Worm (Caenorhabditis elegans): ENCODE results near the gene K09C8.2.

The K09C8.2 gene

ce11 chrX:10990159-10990854 is 31.1 kb downstream of the K09C8.2 start:
- TF ChIP-seq pha-4 (tag; optimal IDR thresholded peaks at IDR 0.05) (peak; percentile 31), fkh-10 (GFP tag; optimal IDR thresholded peaks at IDR 0.05) (no peak), elt-2 (tag; optimal IDR thresholded peaks at IDR 0.05) (peak; percentile 57), ceh-9 (tag; optimal IDR thresholded peaks at IDR 0.05) (no peak)

ce11 chrX:10990855-10991176 is 31.6 kb downstream of the K09C8.2 start:
- TF ChIP-seq nhr-237 (tag; optimal IDR thresholded peaks at IDR 0.05) (no peak), mml-1 (tag; optimal IDR thresholded peaks at IDR 0.05) (no peak), lin-15B (tag; optimal IDR thresholded peaks at IDR 0.05) (no peak), ztf-4 (tag; optimal IDR thresholded peaks at IDR 0.05) (no peak), nhr-43 (tag; optimal IDR thresholded peaks at IDR 0.05; ENCODE audit: poor library complexity, severe bottlenecking) (no peak), mdl-1 (tag; optimal IDR thresholded peaks at IDR 0.05) (no peak), nhr-77 (tag; optimal IDR thresholded peaks at IDR 0.05) (no peak), ceh-28 (tag; optimal IDR thresholded peaks at IDR 0.05) (no peak), egl-5 (tag; optimal IDR thresholded peaks at IDR 0.05) (no peak), ztf-11 (tag; optimal IDR thresholded peaks at IDR 0.05) (no peak), zag-1 (tag; optimal IDR thresholded peaks at IDR 0.05) (no peak), elt-2 (tag; optimal IDR thresholded peaks at IDR 0.05) (no peak), aly-2 (tag; optimal IDR thresholded peaks at IDR 0.05) (no peak), sea-2 (GFP tag; optimal IDR thresholded peaks at IDR 0.05) (no peak), nhr-23 (tag; optimal IDR thresholded peaks at IDR 0.05) (no peak), ceh-82 (tag; optimal IDR thresholded peaks at IDR 0.05) (no peak), lin-39 (tag; optimal IDR thresholded peaks at IDR 0.05) (no peak), nhr-11 (tag; optimal IDR thresholded peaks at IDR 0.05) (no peak)

- TF ChIP-seq snpc-4 (tag; optimal IDR thresholded peaks at IDR 0.05) (no peak), elt-3 (tag; optimal IDR thresholded peaks at IDR 0.05) (peak in 1 of 3 experiments; percentile 85), egl-27 (tag; optimal IDR thresholded peaks at IDR 0.05) (no peak), R02D3.7 (tag; optimal IDR thresholded peaks at IDR 0.05) (no peak), fkh-2 (tag; optimal IDR thresholded peaks at IDR 0.05) (no peak), ama-1 (optimal IDR thresholded peaks at IDR 0.05) (no peak), eor-1 (tag; optimal IDR thresholded peaks at IDR 0.05) (no peak), pha-4 (tag; optimal IDR thresholded peaks at IDR 0.05) (peak; percentile 5), ceh-82 (tag; optimal IDR thresholded peaks at IDR 0.05) (no peak), tbx-2 (tag; optimal IDR thresholded peaks at IDR 0.05) (no peak)
Observed at ce11 chrX:10991352-10992172, 32.3 kb downstream of the K09C8.2 start.

ce11 chrX:10992177-10992576 is 32.9 kb downstream of the K09C8.2 start, which contains the start of gene ver-3:
ver-3 (plus strand) TSS chrX:10992477.
- no peak for TF ChIP-seq nhr-12 (tag; optimal IDR thresholded peaks at IDR 0.05)
- no peak for TF ChIP-seq pqm-1 (tag; optimal IDR thresholded peaks at IDR 0.05)
- no peak for TF ChIP-seq R02D3.7 (tag; optimal IDR thresholded peaks at IDR 0.05)
- TF ChIP-seq nhr-77 (tag; optimal IDR thresholded peaks at IDR 0.05): no peak
- no peak for TF ChIP-seq fkh-2 (tag; optimal IDR thresholded peaks at IDR 0.05)
- TF ChIP-seq nhr-25 (tag; optimal IDR thresholded peaks at IDR 0.05): no peak
- no peak for TF ChIP-seq zag-1 (tag; optimal IDR thresholded peaks at IDR 0.05)
- no peak for TF ChIP-seq ztf-4 (tag; optimal IDR thresholded peaks at IDR 0.05)
- TF ChIP-seq ceh-16 (tag; optimal IDR thresholded peaks at IDR 0.05): no peak
- no peak for TF ChIP-seq nhr-237 (tag; optimal IDR thresholded peaks at IDR 0.05)
- no peak for TF ChIP-seq hmg-11 (tag; optimal IDR thresholded peaks at IDR 0.05)
- TF ChIP-seq mml-1 (tag; optimal IDR thresholded peaks at IDR 0.05): no peak
- TF ChIP-seq nhr-28 (tag; optimal IDR thresholded peaks at IDR 0.05): no peak
- no peak for TF ChIP-seq elt-1 (tag; optimal IDR thresholded peaks at IDR 0.05)
- TF ChIP-seq skn-1 (tag; optimal IDR thresholded peaks at IDR 0.05): no peak
- no peak for TF ChIP-seq lin-15B (tag; optimal IDR thresholded peaks at IDR 0.05)
- no peak for TF ChIP-seq nhr-23 (tag; optimal IDR thresholded peaks at IDR 0.05)
- TF ChIP-seq nhr-11 (tag; optimal IDR thresholded peaks at IDR 0.05): no peak
- no peak for TF ChIP-seq ztf-11 (tag; optimal IDR thresholded peaks at IDR 0.05)
- no peak for TF ChIP-seq ZK546.5 (tag; optimal IDR thresholded peaks at IDR 0.05)

Data from whole organism, L3 larva.